Worm (Caenorhabditis elegans) whole organism, L1 larva: ENCODE data around the gene str-159.

Source experiments
- aly-2 ChIP-seq: fragments of 150-350 bp; optimal IDR thresholded peaks from 2 replicates; lab custom pipeline; 2014; ENCODE audit warnings: missing biosample characterization, missing genetic modification characterization
- mep-1 ChIP-seq: fragments of 150-350 bp; optimal IDR thresholded peaks from 2 replicates; lab custom pipeline; 2014; ENCODE audit warnings: missing biosample characterization, missing genetic modification characterization
- nhr-237 ChIP-seq: fragments of 150-350 bp; optimal IDR thresholded peaks from 2 replicates; lab custom pipeline; 2014; ENCODE audit warnings: missing biosample characterization, missing genetic modification characterization

DNA sequence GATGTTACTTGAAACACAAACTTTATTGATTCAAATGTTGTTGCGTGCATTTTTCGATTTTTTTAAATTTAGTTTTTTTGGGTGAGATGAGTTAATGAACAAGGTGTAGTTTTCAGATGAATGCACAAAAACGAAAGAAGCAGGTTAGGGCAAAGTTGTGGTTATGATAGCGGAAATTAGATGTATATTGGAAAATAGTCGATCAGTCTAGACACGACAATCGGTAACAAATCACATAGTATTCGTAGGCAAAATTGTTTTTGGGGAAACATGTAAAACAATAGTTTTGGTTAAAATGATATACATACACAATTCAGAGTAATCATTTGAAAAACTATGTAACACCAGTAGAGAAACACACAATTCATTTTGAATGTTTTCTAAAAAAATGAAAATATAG, 41.5 kb upstream of the str-159 start, which contains the start of gene str-172:
- no peak for TF ChIP-seq mep-1
- TF ChIP-seq nhr-237 (tag; lab: Kevin White, UChicago): no peak
- TF ChIP-seq aly-2 (tag; lab: Kevin White, UChicago): no peak
